Worm (Caenorhabditis elegans) whole organism, midembryonic: ENCODE data around the gene szy-4.

ENCODE experiments used
- klf-2 ChIP-seq: fragments of 200-800 bp; sonication (Bioruptor generic); conservative IDR thresholded peaks from 2 replicates; pipeline ENCODE4 v1.3.6; 2022; ENCODE audit warnings: missing genetic modification reagents, missing genetic modification characterization, missing compliant biosample characterization
- med-1 ChIP-seq: sonication (generic microtip); optimal IDR thresholded peaks from 2 replicates; lab custom pipeline; 2017; ENCODE audit warnings: missing genetic modification characterization, mild to moderate bottlenecking, missing compliant biosample characterization, antibody characterized with exemption, missing genetic modification reagents; ENCODE audit not compliant: insufficient read depth
- ztf-23 ChIP-seq: fragments of 200-800 bp; sonication (Bioruptor generic); IDR thresholded peaks from 2 replicates; pipeline ENCODE4 v1.3.6; 2022; ENCODE audit warnings: missing genetic modification reagents, missing genetic modification characterization, missing compliant biosample characterization

ce11 chrII:6180552-6180951 lies 17.9 kb upstream of the szy-4 start:
- TF ChIP-seq klf-2 (GFP tag; lab: Robert Waterston, UW), result no peak
- TF ChIP-seq ztf-23 (GFP tag; lab: Robert Waterston, UW), result no peak
- TF ChIP-seq med-1 (GFP tag; lab: Kevin White, UChicago), result no peak
